Worm (Caenorhabditis elegans): Measurements from ENCODE around the gene cpin-1.

DNA sequence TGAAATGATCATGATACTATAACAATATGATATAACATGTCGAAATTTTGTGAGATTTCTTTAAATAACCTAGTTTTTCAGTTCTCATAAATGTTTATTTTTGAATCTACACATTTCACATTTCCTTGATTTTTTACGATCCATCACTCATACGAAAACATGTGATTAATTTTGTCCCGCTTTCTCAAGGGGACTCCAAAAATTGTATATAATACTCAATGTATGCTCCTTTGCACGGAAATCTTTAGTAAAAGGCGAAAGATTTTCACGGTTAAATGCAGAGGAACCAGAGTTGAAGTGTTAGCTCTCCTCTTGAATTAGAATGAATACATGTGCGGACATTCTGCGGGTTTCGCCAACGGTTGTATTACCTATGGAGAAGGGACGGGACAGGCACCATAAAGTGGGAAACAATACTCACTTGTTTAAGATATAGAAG lies 13.9 kb downstream of the cpin-1 start:
- TF ChIP-seq zip-11 (GFP tag; IDR thresholded peaks at IDR 0.05) (no peak), zag-1 (tag; optimal IDR thresholded peaks at IDR 0.05) (no peak), mep-1 (tag; optimal IDR thresholded peaks at IDR 0.05) (no peak), mes-2 (tag; optimal IDR thresholded peaks at IDR 0.05; ENCODE audit: poor library complexity, severe bottlenecking) (no peak), ces-1 (GFP tag; optimal IDR thresholded peaks at IDR 0.05) (no peak), nhr-42 (GFP tag; IDR thresholded peaks at IDR 0.05) (no peak), nhr-11 (tag; optimal IDR thresholded peaks at IDR 0.05) (no peak), daf-19 (GFP tag; conservative IDR thresholded peaks at IDR 0.05) (no peak; the same call in 1 of the 2 replicates)
